Worm (Caenorhabditis elegans) whole organism, L1 larva: Measurements from ENCODE around the gene hic-1.

Experiments
- F16B12.6 ChIP-seq: fragments of 150-350 bp; optimal IDR thresholded peaks from 2 replicates; lab custom pipeline; 2014; ENCODE audit warnings: missing biosample characterization, missing genetic modification characterization
- aha-1 ChIP-seq: fragments of 150-350 bp; optimal IDR thresholded peaks from 2 replicates; lab custom pipeline; 2014; ENCODE audit warnings: missing biosample characterization, missing genetic modification characterization
- blmp-1 ChIP-seq: fragments of 150-350 bp; optimal IDR thresholded peaks from 2 replicates; lab custom pipeline; 2014; ENCODE audit warnings: missing biosample characterization, missing genetic modification characterization
- ceh-63 ChIP-seq: fragments of 200-800 bp; sonication (Bioruptor generic); optimal IDR thresholded peaks from 2 replicates; lab custom pipeline; 2018; ENCODE audit warnings: mild to moderate bottlenecking, missing genetic modification characterization, missing compliant biosample characterization
- ceh-88 ChIP-seq: fragments of 200-800 bp; sonication (Bioruptor generic); IDR thresholded peaks from 2 replicates; pipeline ENCODE4 v1.3.6; 2022; ENCODE audit warnings: missing genetic modification characterization, missing compliant biosample characterization
- ceh-90 ChIP-seq: sonication (generic microtip); optimal IDR thresholded peaks from 2 replicates; lab custom pipeline; 2016; ENCODE audit warnings: missing genetic modification characterization, missing compliant biosample characterization
- efl-1 ChIP-seq, 4 experiments: fragments of 150-350 bp; optimal IDR thresholded peaks in 3 of 4; peaks in 1 of 4; 1 replicate in 1 of 4; 2 replicates in 3 of 4; lab custom pipeline; 2014; ENCODE audit warnings: missing biosample characterization in 2 of 4, missing genetic modification characterization in 2 of 4, missing genetic modification reagents in 2 of 4
- elt-2 ChIP-seq: sonication (generic microtip); optimal IDR thresholded peaks from 2 replicates; lab custom pipeline; 2016; ENCODE audit warnings: missing genetic modification characterization, mild to moderate bottlenecking, inconsistent platforms, missing compliant biosample characterization, missing genetic modification reagents
- elt-3 ChIP-seq, 6 experiments: fragments of 150-350 bp in 1 of 6; sonication (generic microtip); optimal IDR thresholded peaks; 2 replicates each; lab custom pipeline; 2017 to 2018; ENCODE audit warnings: missing biosample characterization in 6 of 6, missing genetic modification characterization in 6 of 6, inconsistent platforms in 1 of 6
- ets-5 ChIP-seq: fragments of 200-800 bp; sonication (Bioruptor generic); IDR thresholded peaks from 2 replicates; pipeline ENCODE4 v1.3.6; 2022; ENCODE audit warnings: missing genetic modification characterization, missing compliant biosample characterization
- fkh-8 ChIP-seq: sonication (generic microtip); optimal IDR thresholded peaks from 2 replicates; lab custom pipeline; 2016; ENCODE audit warnings: mild to moderate bottlenecking, missing genetic modification characterization, missing compliant biosample characterization
- fos-1 ChIP-seq: fragments of 150-350 bp; optimal IDR thresholded peaks from 2 replicates; lab custom pipeline; 2014; ENCODE audit warnings: missing biosample characterization, missing genetic modification characterization
- grh-1 ChIP-seq: fragments of 200-800 bp; sonication (Bioruptor generic); IDR thresholded peaks from 2 replicates; pipeline ENCODE4 v1.3.6; 2022; ENCODE audit warnings: missing genetic modification reagents, missing genetic modification characterization, missing compliant biosample characterization
- hlh-17 ChIP-seq: fragments of 200-800 bp; sonication (Bioruptor generic); optimal IDR thresholded peaks from 2 replicates; lab custom pipeline; 2018; ENCODE audit warnings: missing genetic modification characterization, mild to moderate bottlenecking, missing compliant biosample characterization, moderate library complexity, borderline replicate concordance
- hlh-4 ChIP-seq: sonication (generic microtip); optimal IDR thresholded peaks from 2 replicates; lab custom pipeline; 2016; ENCODE audit warnings: mild to moderate bottlenecking, missing genetic modification characterization, missing compliant biosample characterization
- hpl-2 ChIP-seq: fragments of 150-350 bp; optimal IDR thresholded peaks from 2 replicates; lab custom pipeline; 2014; ENCODE audit warnings: missing biosample characterization, missing genetic modification reagents, missing genetic modification characterization
- jun-1 ChIP-seq: fragments of 150-350 bp; optimal IDR thresholded peaks from 2 replicates; lab custom pipeline; 2014; ENCODE audit warnings: missing biosample characterization, missing genetic modification reagents, missing genetic modification characterization
- lin-13 ChIP-seq: fragments of 150-350 bp; optimal IDR thresholded peaks from 2 replicates; lab custom pipeline; 2014; ENCODE audit warnings: missing biosample characterization, missing genetic modification reagents, missing genetic modification characterization
- lin-14 ChIP-seq: fragments of 200-800 bp; sonication (Bioruptor generic); optimal IDR thresholded peaks from 2 replicates; lab custom pipeline; 2018; ENCODE audit warnings: mild to moderate bottlenecking, missing genetic modification characterization, moderate library complexity, missing compliant biosample characterization
- lin-15B ChIP-seq: fragments of 150-350 bp; sonication (generic microtip); optimal IDR thresholded peaks from 3 replicates; lab custom pipeline; 2014; ENCODE audit warnings: missing biosample characterization, missing genetic modification characterization
- lin-39 ChIP-seq: fragments of 150-350 bp; optimal IDR thresholded peaks from 2 replicates; lab custom pipeline; 2014; ENCODE audit warnings: missing biosample characterization, missing genetic modification reagents, missing genetic modification characterization
- lsy-2 ChIP-seq, 2 experiments: fragments of 150-350 bp; optimal IDR thresholded peaks; 2 replicates each; lab custom pipeline; 2014; ENCODE audit warnings: missing biosample characterization in 2 of 2, missing genetic modification characterization in 2 of 2
- mdl-1 ChIP-seq, 2 experiments: fragments of 150-350 bp; optimal IDR thresholded peaks; 2 replicates each; lab custom pipeline; 2014 to 2017; ENCODE audit warnings: missing biosample characterization in 2 of 2, missing genetic modification characterization in 2 of 2, inconsistent platforms in 1 of 2
- mep-1 ChIP-seq: fragments of 150-350 bp; optimal IDR thresholded peaks from 2 replicates; lab custom pipeline; 2014; ENCODE audit warnings: missing biosample characterization, missing genetic modification characterization
- nhr-11 ChIP-seq: fragments of 150-350 bp; optimal IDR thresholded peaks from 2 replicates; lab custom pipeline; 2014; ENCODE audit warnings: missing biosample characterization, missing genetic modification characterization
- nhr-20 ChIP-seq: sonication (generic microtip); optimal IDR thresholded peaks from 2 replicates; lab custom pipeline; 2016; ENCODE audit warnings: mild to moderate bottlenecking, missing genetic modification characterization, missing compliant biosample characterization
- nhr-47 ChIP-seq: sonication (generic microtip); optimal IDR thresholded peaks from 2 replicates; lab custom pipeline; 2016; ENCODE audit warnings: mild to moderate bottlenecking, missing genetic modification characterization, moderate library complexity, missing compliant biosample characterization
- nhr-71 ChIP-seq: sonication (generic microtip); optimal IDR thresholded peaks from 2 replicates; lab custom pipeline; 2016; ENCODE audit warnings: mild to moderate bottlenecking, missing genetic modification characterization, moderate library complexity, missing compliant biosample characterization
- nhr-76 ChIP-seq: sonication (generic microtip); optimal IDR thresholded peaks from 2 replicates; lab custom pipeline; 2017; ENCODE audit warnings: missing biosample characterization, missing genetic modification characterization
- nhr-77 ChIP-seq: fragments of 150-350 bp; optimal IDR thresholded peaks from 2 replicates; lab custom pipeline; 2014; ENCODE audit warnings: missing biosample characterization, missing genetic modification characterization
- nhr-85 ChIP-seq: sonication (generic microtip); peaks from one replicate; lab custom pipeline; 2016; ENCODE audit warnings: missing genetic modification characterization, inconsistent platforms, missing compliant biosample characterization
- pag-3 ChIP-seq: sonication (generic microtip); optimal IDR thresholded peaks from 2 replicates; lab custom pipeline; 2017; ENCODE audit warnings: missing genetic modification characterization, mild to moderate bottlenecking, missing compliant biosample characterization, antibody characterized with exemption, borderline replicate concordance; ENCODE audit not compliant: insufficient read depth
- pqm-1 ChIP-seq: sonication (generic microtip); optimal IDR thresholded peaks from 3 replicates; lab custom pipeline; 2017; ENCODE audit warnings: missing biosample characterization, missing genetic modification characterization
- skn-1 ChIP-seq: fragments of 150-350 bp; optimal IDR thresholded peaks from 2 replicates; lab custom pipeline; 2014; ENCODE audit warnings: missing biosample characterization, missing genetic modification characterization
- snu-23 ChIP-seq: sonication (generic microtip); optimal IDR thresholded peaks from 2 replicates; lab custom pipeline; 2016; ENCODE audit warnings: missing genetic modification characterization, missing compliant biosample characterization
- sup-37 ChIP-seq: fragments of 200-800 bp; sonication (Bioruptor generic); optimal IDR thresholded peaks from 2 replicates; lab custom pipeline; 2018; ENCODE audit warnings: mild to moderate bottlenecking, missing genetic modification characterization, missing compliant biosample characterization
- swsn-7 ChIP-seq: sonication (generic microtip); optimal IDR thresholded peaks from 2 replicates; lab custom pipeline; 2016; ENCODE audit warnings: missing genetic modification characterization, missing compliant biosample characterization
- unc-62 ChIP-seq: fragments of 150-350 bp; optimal IDR thresholded peaks from 2 replicates; lab custom pipeline; 2014; ENCODE audit warnings: missing biosample characterization, missing genetic modification reagents, missing genetic modification characterization
- xbp-1 ChIP-seq: sonication (generic microtip); optimal IDR thresholded peaks from 2 replicates; lab custom pipeline; 2016; ENCODE audit warnings: missing genetic modification characterization, missing compliant biosample characterization
- ztf-4 ChIP-seq: fragments of 150-350 bp; optimal IDR thresholded peaks from 2 replicates; lab custom pipeline; 2014; ENCODE audit warnings: missing biosample characterization, missing genetic modification characterization

hic-1 gene

DNA sequence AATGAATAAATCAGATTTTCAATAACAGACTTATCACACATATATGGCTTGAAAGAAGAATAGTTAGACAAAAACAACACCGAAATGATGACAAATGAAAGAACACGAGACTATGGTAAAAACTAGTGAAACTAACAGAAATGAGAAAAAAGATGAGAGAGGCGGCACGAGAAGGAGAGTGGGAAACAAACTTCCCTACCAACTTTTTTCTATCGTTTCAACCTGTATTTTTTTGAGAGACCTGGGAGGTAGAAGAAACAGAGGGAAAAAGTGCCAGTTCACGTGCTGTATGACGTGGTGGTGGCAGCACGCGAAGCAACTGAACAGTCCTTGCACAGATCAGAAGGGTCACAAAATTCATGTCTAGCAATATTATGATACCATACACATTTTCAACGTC is 44.2 kb upstream of the hic-1 start (continued):
- TF ChIP-seq blmp-1 (tag; lab: Kevin White, UChicago) (peak; percentile 80), sup-37 (GFP tag; lab: Kevin White, UChicago) (no peak), nhr-85 (tag; lab: Kevin White, UChicago) (peak; percentile 95), ets-5 (no peak), ceh-90 (tag; lab: Kevin White, UChicago) (no peak), nhr-47 (tag; lab: Kevin White, UChicago) (peak; percentile 35), pag-3 (tag; lab: Kevin White, UChicago) (no peak), jun-1 (tag; lab: Kevin White, UChicago) (no peak), ceh-63 (GFP tag; lab: Kevin White, UChicago) (no peak), unc-62 (GFP tag; lab: Kevin White, UChicago) (no peak), pqm-1 (tag; lab: Kevin White, UChicago) (no peak), nhr-77 (tag; lab: Kevin White, UChicago) (peak; percentile 5), hlh-17 (no peak), nhr-20 (tag; lab: Kevin White, UChicago) (peak; percentile 90), fos-1 (tag; lab: Kevin White, UChicago) (no peak), elt-2 (tag; lab: Kevin White, UChicago) (peak; percentile 27), lin-39 (tag; lab: Kevin White, UChicago) (no peak), mep-1 (tag; lab: Kevin White, UChicago) (peak; percentile 45), nhr-11 (tag; lab: Kevin White, UChicago) (no peak), mdl-1 (tag; optimal IDR thresholded peaks at IDR 0.05; lab: Kevin White, UChicago) (peak in 1 of 2 experiments; percentile 78), hlh-4 (no peak), nhr-71 (peak; percentile 84)

DNA sequence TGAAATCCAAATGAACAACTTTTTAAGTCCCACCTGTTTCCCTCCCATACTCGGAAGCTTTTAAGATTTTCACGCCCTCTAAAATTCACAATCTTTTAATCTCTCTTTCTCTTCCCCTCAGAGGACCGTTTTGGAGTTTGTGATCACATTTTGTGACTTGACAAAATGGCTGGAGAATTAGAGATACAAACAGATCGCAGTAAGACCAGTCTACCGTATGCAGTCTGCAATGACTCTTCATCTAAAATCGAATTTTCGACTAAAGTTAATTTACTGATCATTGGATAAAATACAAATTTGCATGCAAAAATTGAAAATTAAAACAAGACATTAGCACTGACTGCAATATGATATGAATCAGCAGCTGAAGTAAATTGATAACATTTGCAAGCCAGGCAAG is 42.9 kb upstream of the hic-1 start:
- TF ChIP-seq ceh-88 (GFP tag; lab: Robert Waterston, UW): peak; percentile 17; the same call in 1 of the 2 replicates
- no peak for TF ChIP-seq mep-1 (tag; lab: Kevin White, UChicago)
- no peak for TF ChIP-seq aha-1
- TF ChIP-seq ztf-4 (tag; lab: Kevin White, UChicago): no peak
- peak; percentile 57 for TF ChIP-seq nhr-71
- TF ChIP-seq elt-3 (tag; optimal IDR thresholded peaks at IDR 0.05; lab: Kevin White, UChicago): peak in 1 of 6 experiments; percentile 39
- peak; percentile 29 for TF ChIP-seq swsn-7 (tag; lab: Kevin White, UChicago)
- no peak for TF ChIP-seq lin-15B (tag; lab: Kevin White, UChicago)
- TF ChIP-seq F16B12.6 (tag; lab: Kevin White, UChicago): no peak
- no peak for TF ChIP-seq nhr-76 (tag; lab: Kevin White, UChicago)
- TF ChIP-seq fkh-8 (tag; lab: Kevin White, UChicago): peak; percentile 51
- TF ChIP-seq xbp-1: no peak
- peak; percentile 66 for TF ChIP-seq lin-14 (GFP tag; lab: Kevin White, UChicago)
- peak; percentile 33 for TF ChIP-seq skn-1 (tag; lab: Kevin White, UChicago)
- TF ChIP-seq nhr-47 (tag; lab: Kevin White, UChicago): peak; percentile 50
- TF ChIP-seq nhr-20 (tag; lab: Kevin White, UChicago): peak; percentile 45
- peak; percentile 25 for TF ChIP-seq snu-23 (GFP tag; lab: Kevin White, UChicago)
- TF ChIP-seq hlh-4: no peak
- peak; percentile 15 for TF ChIP-seq blmp-1 (tag; lab: Kevin White, UChicago)
- TF ChIP-seq grh-1: 0 out of 2 replicates have a peak, but pooled peaks have one; percentile 22
- TF ChIP-seq lsy-2 (tag; optimal IDR thresholded peaks at IDR 0.05; lab: Kevin White, UChicago): peak in 1 of 2 experiments; percentile 66
- no peak for TF ChIP-seq pqm-1 (tag; lab: Kevin White, UChicago)
- peak; percentile 66 for TF ChIP-seq nhr-85 (tag; lab: Kevin White, UChicago)

- no peak for TF ChIP-seq efl-1 (optimal IDR thresholded peaks at IDR 0.05; lab: Kevin White, UChicago)
- TF ChIP-seq efl-1 (GFP tag; optimal IDR thresholded peaks at IDR 0.05 in 1 of 2; lab: Kevin White, UChicago): peak in 1 of 2 experiments; percentile 46
- no peak for TF ChIP-seq lin-13 (GFP tag; lab: Kevin White, UChicago)
- peak in 1 of 6 experiments; percentile 57 for TF ChIP-seq elt-3 (tag; optimal IDR thresholded peaks at IDR 0.05; lab: Kevin White, UChicago)
- peak; percentile 70 for TF ChIP-seq blmp-1 (tag; lab: Kevin White, UChicago)
- no peak for TF ChIP-seq hpl-2 (GFP tag; lab: Kevin White, UChicago)
- TF ChIP-seq, all 84 proteins: peak for 3
Measured at ce11 chrX:6640570-6641199, 42.1 kb upstream of the hic-1 start, which contains the start of gene nhr-120. nhr-120 (minus strand) TSS chrX:6640620.
